Worm (Caenorhabditis elegans): ENCODE data around the gene otub-4.

Gene otub-4

DNA sequence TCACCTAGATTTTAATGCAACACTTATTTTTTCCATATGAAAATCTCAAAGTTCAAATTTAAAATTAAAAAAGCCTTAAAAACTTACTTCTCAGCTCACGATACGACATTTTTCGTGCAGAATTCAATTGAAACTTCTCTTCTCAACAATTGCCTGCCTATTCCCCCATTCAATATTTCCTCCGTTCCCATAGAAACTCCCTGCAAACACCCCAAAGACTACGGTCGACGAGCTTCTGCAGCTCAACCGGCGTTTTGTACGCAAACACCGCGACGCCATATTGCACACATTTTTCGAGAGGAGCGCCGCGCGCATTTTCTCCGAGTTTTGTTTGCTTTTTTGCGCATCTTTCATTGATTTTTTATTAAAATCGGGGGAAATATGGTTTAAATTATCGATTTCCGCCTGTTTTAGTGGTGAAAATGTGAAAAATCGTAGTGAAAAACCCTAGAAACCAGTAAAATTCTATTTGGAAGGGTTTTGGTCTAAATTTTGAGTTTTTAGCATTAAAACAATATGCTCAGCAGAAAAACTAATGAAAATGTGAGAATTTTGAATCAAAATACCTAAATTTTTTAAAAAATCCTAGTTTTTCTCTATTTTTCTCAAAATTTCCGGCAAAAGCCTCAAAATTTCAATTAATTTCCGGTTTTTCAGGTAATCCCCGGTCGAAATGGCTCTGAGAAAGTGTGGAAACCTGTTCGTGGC lies 21.2 kb upstream of the otub-4 start, which contains the start of the genes dyf-3 and pdhb-1 (continued):
- TF ChIP-seq unc-62 (GFP tag; optimal IDR thresholded peaks at IDR 0.05), result no peak
- peak; percentile 10 for TF ChIP-seq xbp-1 (tag; optimal IDR thresholded peaks at IDR 0.05)
- TF ChIP-seq tbx-2 (tag; optimal IDR thresholded peaks at IDR 0.05), result peak; percentile 41
- TF ChIP-seq swsn-7 (tag; optimal IDR thresholded peaks at IDR 0.05), result no peak
- TF ChIP-seq ceh-88 (GFP tag; IDR thresholded peaks at IDR 0.05), result no peak
- no peak for TF ChIP-seq vab-15 (tag; optimal IDR thresholded peaks at IDR 0.05)
- TF ChIP-seq lin-39 (tag; optimal IDR thresholded peaks at IDR 0.05), result no peak
- TF ChIP-seq mef-2 (tag; optimal IDR thresholded peaks at IDR 0.05), result no peak
- TF ChIP-seq nhr-76 (tag; optimal IDR thresholded peaks at IDR 0.05), result no peak
- peak; percentile 88 to 97 for TF ChIP-seq lsy-2 (tag; optimal IDR thresholded peaks at IDR 0.05)
- TF ChIP-seq elt-2 (tag; optimal IDR thresholded peaks at IDR 0.05), result no peak
- TF ChIP-seq pax-3 (tag; optimal IDR thresholded peaks at IDR 0.05), result no peak
- TF ChIP-seq dpl-1 (GFP tag; optimal IDR thresholded peaks at IDR 0.05), result peak; percentile 37 to 56 (median 48)
- no peak for TF ChIP-seq jun-1 (tag; optimal IDR thresholded peaks at IDR 0.05)
- TF ChIP-seq zip-4 (GFP tag; optimal IDR thresholded peaks at IDR 0.05), result no peak
- peak; percentile 69 for TF ChIP-seq nhr-85 (tag)
- TF ChIP-seq skn-1 (tag; optimal IDR thresholded peaks at IDR 0.05), result no peak
- no peak for TF ChIP-seq nhr-71 (tag; optimal IDR thresholded peaks at IDR 0.05)
- TF ChIP-seq fkh-10 (GFP tag; optimal IDR thresholded peaks at IDR 0.05), result peak; percentile 4
- TF ChIP-seq nhr-90 (tag; optimal IDR thresholded peaks at IDR 0.05; ENCODE audit: poor library complexity), result no peak
- TF ChIP-seq unc-130 (tag; optimal IDR thresholded peaks at IDR 0.05), result peak; percentile 23
- TF ChIP-seq Y116A8C.19 (tag; optimal IDR thresholded peaks at IDR 0.05; ENCODE audit: borderline replicate concordance), result no peak
- no peak for TF ChIP-seq unc-98 (GFP tag; IDR thresholded peaks at IDR 0.05)
- TF ChIP-seq ets-5 (GFP tag; IDR thresholded peaks at IDR 0.05), result no peak
- TF ChIP-seq ztf-11 (tag; optimal IDR thresholded peaks at IDR 0.05), result no peak
- TF ChIP-seq mab-9 (GFP tag; IDR thresholded peaks at IDR 0.05), result no peak
- no peak for TF ChIP-seq irx-1 (tag; optimal IDR thresholded peaks at IDR 0.05)
- TF ChIP-seq nhr-20 (tag; optimal IDR thresholded peaks at IDR 0.05), result no peak
- TF ChIP-seq sptf-1 (tag; optimal IDR thresholded peaks at IDR 0.05), result no peak
- TF ChIP-seq nhr-28 (tag; optimal IDR thresholded peaks at IDR 0.05), result no peak
- TF ChIP-seq fos-1 (tag; optimal IDR thresholded peaks at IDR 0.05), result no peak
- TF ChIP-seq zag-1 (tag; optimal IDR thresholded peaks at IDR 0.05), result no peak
- TF ChIP-seq alr-1 (tag; optimal IDR thresholded peaks at IDR 0.05; ENCODE audit: borderline replicate concordance), result no peak
- TF ChIP-seq aly-2 (tag; optimal IDR thresholded peaks at IDR 0.05), result no peak
- TF ChIP-seq lin-13 (GFP tag; optimal IDR thresholded peaks at IDR 0.05), result no peak
- TF ChIP-seq hlh-17 (GFP tag; optimal IDR thresholded peaks at IDR 0.05; ENCODE audit: borderline replicate concordance), result no peak
- TF ChIP-seq nhr-11 (tag; optimal IDR thresholded peaks at IDR 0.05), result no peak
- TF ChIP-seq nhr-77 (tag; optimal IDR thresholded peaks at IDR 0.05), result peak; percentile 29
- TF ChIP-seq elt-3 (tag; optimal IDR thresholded peaks at IDR 0.05), result no peak
- no peak for TF ChIP-seq ceh-90 (tag; optimal IDR thresholded peaks at IDR 0.05)

DNA sequence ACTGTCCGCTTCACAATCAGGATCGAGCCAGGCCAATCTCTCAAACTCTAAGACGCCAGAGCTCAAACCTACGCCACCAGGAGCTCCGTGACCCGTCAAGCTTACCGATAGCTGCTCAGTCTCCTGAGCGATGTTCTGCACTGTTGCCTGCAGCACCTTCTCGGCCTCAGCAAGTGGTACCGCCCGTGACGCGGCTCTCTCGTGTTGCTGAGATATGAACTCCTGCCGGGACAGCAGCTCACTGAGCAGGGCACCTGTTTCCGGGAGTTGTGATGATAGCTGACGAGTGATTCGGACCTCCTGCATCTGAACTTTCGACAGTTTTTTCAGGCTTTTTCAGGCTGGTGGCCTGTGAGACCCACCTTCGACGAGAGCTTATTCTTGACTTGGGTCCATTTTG lies 20.1 kb upstream of the otub-4 start:
- TF ChIP-seq tbx-2 (tag; optimal IDR thresholded peaks at IDR 0.05) (no peak), Y116A8C.19 (tag; optimal IDR thresholded peaks at IDR 0.05; ENCODE audit: borderline replicate concordance) (no peak), blmp-1 (tag; optimal IDR thresholded peaks at IDR 0.05) (no peak), mdl-1 (tag; optimal IDR thresholded peaks at IDR 0.05) (no peak), lin-39 (tag; optimal IDR thresholded peaks at IDR 0.05) (no peak), ceh-63 (GFP tag; optimal IDR thresholded peaks at IDR 0.05) (no peak), mab-9 (GFP tag; IDR thresholded peaks at IDR 0.05) (no peak), nhr-85 (tag) (no peak), irx-1 (tag; optimal IDR thresholded peaks at IDR 0.05) (no peak), ceh-90 (tag; optimal IDR thresholded peaks at IDR 0.05) (no peak), fkh-4 (tag; optimal IDR thresholded peaks at IDR 0.05; ENCODE audit: borderline replicate concordance) (no peak), aha-1 (tag; optimal IDR thresholded peaks at IDR 0.05) (no peak), rnt-1 (tag; optimal IDR thresholded peaks at IDR 0.05) (no peak), ztf-11 (tag; optimal IDR thresholded peaks at IDR 0.05) (no peak), mef-2 (tag; optimal IDR thresholded peaks at IDR 0.05) (no peak), aly-2 (tag; optimal IDR thresholded peaks at IDR 0.05) (no peak), F16B12.6 (tag; optimal IDR thresholded peaks at IDR 0.05) (no peak)

Data from whole organism, L1 larva.